Worm (Caenorhabditis elegans) whole organism, young adult: ENCODE data around the gene Y40H7A.4.

Experiments
- F49E8.2 ChIP-seq: sonication (generic microtip); optimal IDR thresholded peaks from 3 replicates; lab custom pipeline; 2017; ENCODE audit warnings: missing genetic modification characterization, mild to moderate bottlenecking, missing compliant biosample characterization, antibody characterized with exemption, moderate library complexity; ENCODE audit not compliant: insufficient read depth
- Y56A3A.18 ChIP-seq: fragments of 200-800 bp; sonication (Bioruptor generic); IDR thresholded peaks from 2 replicates; pipeline ENCODE4 v1.3.6; 2022; ENCODE audit warnings: missing genetic modification reagents, missing genetic modification characterization, missing compliant biosample characterization
- attf-3 ChIP-seq: fragments of 200-800 bp; sonication (Bioruptor generic); conservative IDR thresholded peaks from 2 replicates; pipeline ENCODE4 v1.3.6; 2022; ENCODE audit warnings: missing genetic modification reagents, missing genetic modification characterization, missing compliant biosample characterization
- die-1 ChIP-seq: sonication (generic microtip); optimal IDR thresholded peaks from 2 replicates; lab custom pipeline; 2016; ENCODE audit warnings: missing genotype, mild to moderate bottlenecking, missing genetic modification characterization, missing compliant biosample characterization
- dpl-1 ChIP-seq: fragments of 150-350 bp; optimal IDR thresholded peaks from 2 replicates; lab custom pipeline; 2014; ENCODE audit warnings: missing biosample characterization, missing genetic modification reagents, missing genetic modification characterization
- ets-4 ChIP-seq: fragments of 200-800 bp; sonication (Bioruptor generic); optimal IDR thresholded peaks from 2 replicates; lab custom pipeline; 2018; ENCODE audit warnings: mild to moderate bottlenecking, missing genetic modification characterization, missing compliant biosample characterization
- hlh-12 ChIP-seq: sonication (generic microtip); optimal IDR thresholded peaks from 2 replicates; lab custom pipeline; 2016; ENCODE audit warnings: missing genetic modification characterization, missing compliant biosample characterization
- hmg-1.2 ChIP-seq: fragments of 200-800 bp; sonication (Bioruptor generic); IDR thresholded peaks from 2 replicates; pipeline ENCODE4 v1.3.6; 2022; ENCODE audit warnings: missing genetic modification reagents, missing genetic modification characterization, missing compliant biosample characterization
- hrde-1 ChIP-seq: sonication (generic microtip); optimal IDR thresholded peaks from 2 replicates; lab custom pipeline; 2016; ENCODE audit warnings: missing genetic modification characterization, mild to moderate bottlenecking, missing compliant biosample characterization, moderate library complexity, missing genotype, missing genetic modification reagents, borderline replicate concordance
- lin-35 ChIP-seq, 3 experiments: fragments of 150-350 bp in 2 of 3; sonication (generic microtip) in 1 of 3; optimal IDR thresholded peaks; 2 replicates each; lab custom pipeline; 2014 to 2018; ENCODE audit warnings: missing biosample characterization in 3 of 3, missing genetic modification characterization in 3 of 3, missing genetic modification reagents in 3 of 3
- madf-3 ChIP-seq: fragments of 200-800 bp; sonication (Bioruptor generic); IDR thresholded peaks from 2 replicates; pipeline ENCODE4 v1.3.6; 2022; ENCODE audit warnings: missing genetic modification reagents, missing genetic modification characterization, missing compliant biosample characterization
- nhr-179 ChIP-seq: sonication (generic microtip); optimal IDR thresholded peaks from 2 replicates; lab custom pipeline; 2016; ENCODE audit warnings: mild to moderate bottlenecking, missing genetic modification characterization, missing compliant biosample characterization
- unc-62 ChIP-seq: fragments of 150-350 bp; optimal IDR thresholded peaks from 2 replicates; lab custom pipeline; 2014; ENCODE audit warnings: missing biosample characterization, missing genetic modification reagents, missing genetic modification characterization
- ztf-28 ChIP-seq: fragments of 200-800 bp; sonication (Bioruptor generic); IDR thresholded peaks from 2 replicates; pipeline ENCODE4 v1.3.6; 2022; ENCODE audit warnings: missing genetic modification reagents, missing genetic modification characterization, missing compliant biosample characterization

DNA sequence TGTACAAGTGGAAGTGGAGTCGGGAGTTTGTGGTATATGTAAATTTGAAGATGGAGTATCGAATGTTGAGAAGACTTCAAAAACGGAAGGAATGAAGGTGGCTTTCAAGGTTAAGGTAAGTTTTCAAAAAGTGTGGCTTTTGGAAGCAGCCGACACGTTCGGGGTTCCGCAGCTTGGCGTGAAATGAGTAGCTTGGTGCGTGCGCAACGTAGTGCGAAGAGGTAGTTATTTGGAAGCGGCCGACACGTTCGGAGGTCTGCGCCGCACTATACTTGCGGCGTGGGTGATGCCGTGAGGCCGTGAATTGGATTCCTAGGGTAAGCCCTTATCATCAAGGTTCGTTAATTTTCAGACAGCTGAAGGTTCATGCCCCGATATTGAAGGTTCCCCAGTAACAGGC, 54.6 kb downstream of the Y40H7A.4 start, which contains the start of gene clec-189:
- no peak for TF ChIP-seq attf-3 (GFP tag; lab: Robert Waterston, UW)
- TF ChIP-seq ztf-28 (GFP tag; lab: Robert Waterston, UW) = no peak
- TF ChIP-seq ets-4 = no peak
- no peak for TF ChIP-seq nhr-179
- TF ChIP-seq unc-62 (GFP tag; lab: Kevin White, UChicago) = no peak
- no peak for TF ChIP-seq F49E8.2 (tag; lab: Kevin White, UChicago)
- TF ChIP-seq hrde-1 (tag; lab: Kevin White, UChicago) = no peak
- no peak for TF ChIP-seq lin-35 (GFP tag; optimal IDR thresholded peaks at IDR 0.05; lab: Kevin White, UChicago)
- TF ChIP-seq Y56A3A.18 (GFP tag; lab: Robert Waterston, UW) = no peak
- no peak for TF ChIP-seq hmg-1.2 (GFP tag; lab: Robert Waterston, UW)
- no peak for TF ChIP-seq madf-3
- TF ChIP-seq die-1 (tag; lab: Kevin White, UChicago) = no peak
- no peak for TF ChIP-seq hlh-12 (tag; lab: Kevin White, UChicago)
- TF ChIP-seq dpl-1 = no peak
